Fruit fly (Drosophila melanogaster): ENCODE measurements around the gene Tektin-C.

DNA sequence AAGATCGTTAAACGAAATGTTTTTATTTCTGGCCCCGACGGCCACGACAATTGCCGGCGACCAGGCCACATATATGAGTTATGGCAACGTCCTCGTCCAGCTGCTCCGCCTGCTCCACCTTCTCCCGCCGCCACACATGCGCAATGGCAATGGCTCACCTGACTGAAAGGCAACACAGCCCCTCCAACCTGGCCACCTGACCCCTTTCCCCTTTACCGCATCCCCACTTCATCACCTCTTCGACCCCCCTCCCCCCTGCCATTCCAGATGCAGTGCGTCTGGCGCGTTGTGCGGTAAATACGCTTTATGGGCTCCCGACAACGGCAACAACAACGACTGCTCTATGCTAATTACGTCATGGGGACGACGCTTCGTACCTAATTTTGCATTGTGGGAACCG lies 37.4 kb upstream of the Tektin-C start:
- TF ChIP-seq Ets98B (GFP tag; IDR thresholded peaks at IDR 0.05) = no peak
- no peak for TF ChIP-seq CG17806 (tag; optimal IDR thresholded peaks at IDR 0.05)
- TF ChIP-seq EcR (GFP tag; optimal IDR thresholded peaks at IDR 0.05) = peak; percentile 0
- no peak for TF ChIP-seq Snoo (tag; optimal IDR thresholded peaks at IDR 0.05)
- TF ChIP-seq CG8301 (tag; optimal IDR thresholded peaks at IDR 0.05) = no peak
- no peak for TF ChIP-seq CG4496 (GFP tag; IDR thresholded peaks at IDR 0.05)
